Fruit fly (Drosophila melanogaster): ENCODE data around the gene CG15020.

CG15020 gene

DNA sequence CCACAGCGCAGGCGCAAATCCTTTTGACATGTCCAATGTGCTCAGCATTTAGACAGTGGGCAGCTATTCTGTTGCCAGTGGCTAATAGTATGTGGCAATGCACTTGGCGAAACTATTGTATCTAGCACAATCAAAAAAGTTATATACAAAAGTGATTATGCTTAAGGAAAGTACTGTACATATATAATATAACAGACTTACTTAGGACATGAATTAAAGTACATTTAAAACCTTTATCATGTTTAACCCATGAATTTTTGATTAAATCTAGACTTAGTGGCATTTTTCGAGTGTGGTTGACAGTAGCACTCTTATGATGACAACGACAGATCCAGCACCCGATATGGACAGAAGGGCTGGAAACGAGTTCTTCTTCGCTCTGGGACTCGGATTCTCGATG lies 38.4 kb upstream of the CG15020 start:
- TF ChIP-seq phol (tag; optimal IDR thresholded peaks at IDR 0.05) (peak; percentile 36), bsh (GFP tag; optimal IDR thresholded peaks at IDR 0.05) (peak; percentile 27 to 44), CG10267 (tag; optimal IDR thresholded peaks at IDR 0.05) (peak; percentile 5), gem (tag; optimal IDR thresholded peaks at IDR 0.05) (peak; percentile 35), nom (GFP tag; optimal IDR thresholded peaks at IDR 0.05) (peak; percentile 67), pros (GFP tag; optimal IDR thresholded peaks at IDR 0.05) (no peak), CG18476 (GFP tag; optimal IDR thresholded peaks at IDR 0.05) (peak; percentile 4), croc (GFP tag; conservative IDR thresholded peaks at IDR 0.05) (0 out of 3 replicates have a peak, but pooled peaks have one; percentile 17), CG18262 (tag; optimal IDR thresholded peaks at IDR 0.05) (peak; percentile 39), Blimp-1 (GFP tag; optimal IDR thresholded peaks at IDR 0.05) (peak; percentile 62), CG2712 (tag; optimal IDR thresholded peaks at IDR 0.05) (peak; percentile 29), Lpt (GFP tag; optimal IDR thresholded peaks at IDR 0.05) (no peak), CG17361 (GFP tag; IDR thresholded peaks at IDR 0.05) (0 out of 3 replicates have a peak, but pooled peaks have one; percentile 22), CG14710 (tag; optimal IDR thresholded peaks at IDR 0.05) (peak; percentile 19), Poxn (GFP tag; IDR thresholded peaks at IDR 0.05) (no peak), D19A (tag; optimal IDR thresholded peaks at IDR 0.05) (peak; percentile 18), Xrp1 (GFP tag; IDR thresholded peaks at IDR 0.05) (peak; percentile 38; the same call in 1 of the 2 replicates), CG8478 (optimal IDR thresholded peaks at IDR 0.05) (no peak), Drgx (GFP tag; IDR thresholded peaks at IDR 0.05) (peak; percentile 7; the same call in 1 of the 2 replicates), CG17328 (GFP tag; IDR thresholded peaks at IDR 0.05) (no peak), lbe (GFP tag; optimal IDR thresholded peaks at IDR 0.05) (peak; percentile 21), rib (GFP tag; IDR thresholded peaks at IDR 0.05) (no peak), Sry-β (GFP tag; optimal IDR thresholded peaks at IDR 0.05) (no peak), H15 (GFP tag; IDR thresholded peaks at IDR 0.05) (no peak), Sin3A (optimal IDR thresholded peaks at IDR 0.05) (no peak), CG10979 (tag; optimal IDR thresholded peaks at IDR 0.05) (peak; percentile 47), ken (GFP tag; IDR thresholded peaks at IDR 0.05) (no peak), ranshi (GFP tag; IDR thresholded peaks at IDR 0.05) (0 out of 2 replicates have a peak, but pooled peaks have one; percentile 9), CG4360 (GFP tag; IDR thresholded peaks at IDR 0.05) (no peak), lola (GFP tag; optimal IDR thresholded peaks at IDR 0.05) (peak in 1 of 3 experiments; percentile 8), CG11504 (tag; optimal IDR thresholded peaks at IDR 0.05) (peak; percentile 2), Bgb (GFP tag; IDR thresholded peaks at IDR 0.05; ENCODE audit: partially characterized antibody) (no peak), Dad (GFP tag; optimal IDR thresholded peaks at IDR 0.05) (no peak), CG9215 (GFP tag; IDR thresholded peaks at IDR 0.05) (no peak), sens (GFP tag) (peak; percentile 56)

DNA sequence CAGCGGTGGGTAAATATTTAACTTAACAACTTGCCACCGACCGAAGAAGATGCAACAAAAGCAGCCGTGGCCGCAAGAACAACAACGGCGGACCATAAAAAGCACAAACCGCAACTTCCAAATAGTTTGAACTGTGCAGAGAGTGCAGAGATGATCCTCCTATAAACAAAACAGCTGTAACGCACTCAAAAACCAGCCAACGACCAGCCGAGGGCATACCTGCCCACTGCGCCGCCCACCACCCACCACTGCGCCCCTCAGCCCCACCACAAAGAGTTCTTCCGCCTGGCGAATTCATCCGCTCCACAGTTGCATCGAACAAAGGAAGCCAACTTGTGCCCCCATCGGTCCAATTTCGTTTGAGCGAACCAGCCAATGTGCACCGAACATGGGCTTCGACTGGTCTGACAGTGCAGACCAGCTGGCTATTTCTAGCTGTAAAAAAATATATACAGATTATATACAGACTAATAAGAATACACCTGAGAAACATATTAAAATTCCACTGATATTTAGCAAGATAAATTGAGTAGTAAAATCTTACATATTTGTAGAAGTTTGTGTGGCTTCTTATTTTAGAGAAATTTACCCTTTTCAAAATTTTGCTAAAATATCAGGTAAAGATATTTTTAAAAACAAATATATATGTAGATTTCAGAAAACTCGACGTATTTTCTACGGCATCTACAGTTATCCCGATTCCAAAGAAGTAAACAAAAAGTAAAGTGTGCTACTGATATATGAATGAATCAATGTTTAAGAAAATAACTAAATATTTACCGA lies 37.7 kb upstream of the CG15020 start:
- TF ChIP-seq E2f2 (GFP tag; IDR thresholded peaks at IDR 0.05) = no peak
- TF ChIP-seq Nf-YB (GFP tag; optimal IDR thresholded peaks at IDR 0.05) = no peak
- TF ChIP-seq ranshi (GFP tag; IDR thresholded peaks at IDR 0.05) = no peak
- no peak for TF ChIP-seq CG11695 (GFP tag; IDR thresholded peaks at IDR 0.05)
- no peak for TF ChIP-seq hbn (GFP tag; IDR thresholded peaks at IDR 0.05; ENCODE audit: partially characterized antibody)
- peak; percentile 7 for TF ChIP-seq sens (GFP tag)
- TF ChIP-seq prd (optimal IDR thresholded peaks at IDR 0.05) = no peak
- 0 out of 3 replicates have a peak, but pooled peaks have one; percentile 7 for TF ChIP-seq prd (GFP tag; IDR thresholded peaks at IDR 0.05)
- no peak for TF ChIP-seq CG18011 (GFP tag; optimal IDR thresholded peaks at IDR 0.05)
- TF ChIP-seq Rfx (GFP tag; IDR thresholded peaks at IDR 0.05) = 0 out of 2 replicates have a peak, but pooled peaks have one; percentile 20
- TF ChIP-seq chn (GFP tag; optimal IDR thresholded peaks at IDR 0.05) = no peak
- TF ChIP-seq H15 (GFP tag; IDR thresholded peaks at IDR 0.05) = no peak
- TF ChIP-seq Atf-2 (GFP tag; optimal IDR thresholded peaks at IDR 0.05) = no peak
- no peak; the same call in 2 of the 3 replicates for TF ChIP-seq HLH4C (GFP tag; IDR thresholded peaks at IDR 0.05; ENCODE audit: partially characterized antibody)
- TF ChIP-seq unc-4 (GFP tag; IDR thresholded peaks at IDR 0.05; ENCODE audit: partially characterized antibody) = no peak
- no peak for TF ChIP-seq sug (tag; optimal IDR thresholded peaks at IDR 0.05)
- TF ChIP-seq stwl (tag; optimal IDR thresholded peaks at IDR 0.05) = no peak
- no peak for TF ChIP-seq Hr78 (GFP tag; optimal IDR thresholded peaks at IDR 0.05)

Measured in whole organism, embryonic.